Fruit fly (Drosophila melanogaster) whole organism, embryonic: ENCODE results near the gene CG44006.

ENCODE experiments used
- Antp ChIP-seq: fragments of 200-800 bp; sonication (Bioruptor generic); optimal IDR thresholded peaks from 3 replicates; lab custom pipeline; 2016; ENCODE audit warnings: missing biosample characterization, missing genetic modification characterization
- CG10654 ChIP-seq: fragments of 200-800 bp; sonication (Bioruptor generic); optimal IDR thresholded peaks from 2 replicates; lab custom pipeline; 2016; ENCODE audit warnings: missing biosample characterization, missing genetic modification characterization
- CG11093 ChIP-seq: fragments of 200-800 bp; sonication (Bioruptor generic); IDR thresholded peaks from 3 replicates; pipeline ENCODE4 v1.3.6; 2022; ENCODE audit warnings: missing biosample characterization, missing genetic modification characterization
- CG12391 ChIP-seq: fragments of 200-800 bp; sonication (Bioruptor generic); optimal IDR thresholded peaks from 3 replicates; lab custom pipeline; 2018; ENCODE audit warnings: missing biosample characterization, mild to moderate bottlenecking, missing genetic modification characterization, moderate library complexity
- CG12769 ChIP-seq: fragments of 200-800 bp; sonication (Bioruptor generic); optimal IDR thresholded peaks from 2 replicates; lab custom pipeline; 2019; ENCODE audit warnings: missing biosample characterization, mild to moderate bottlenecking, missing genetic modification characterization, moderate library complexity
- CG13624 ChIP-seq: fragments of 200-800 bp; sonication (Bioruptor generic); optimal IDR thresholded peaks from 2 replicates; lab custom pipeline; 2016; ENCODE audit warnings: missing biosample characterization, missing genetic modification characterization
- CG17186 ChIP-seq: fragments of 200-800 bp; sonication (Bioruptor generic); optimal IDR thresholded peaks from 3 replicates; lab custom pipeline; 2017; ENCODE audit warnings: missing biosample characterization, missing genetic modification reagents, missing genetic modification characterization
- CG17359 ChIP-seq: fragments of 200-800 bp; sonication (Bioruptor generic); optimal IDR thresholded peaks from 3 replicates; lab custom pipeline; 2018; ENCODE audit warnings: missing biosample characterization, mild to moderate bottlenecking, missing genetic modification characterization, moderate library complexity
- CG2202 ChIP-seq: fragments of 200-800 bp; sonication (Bioruptor generic); optimal IDR thresholded peaks from 2 replicates; lab custom pipeline; 2018; ENCODE audit warnings: missing biosample characterization, mild to moderate bottlenecking, missing genetic modification characterization
- CG3995 ChIP-seq: fragments of 200-800 bp; sonication (Bioruptor generic); optimal IDR thresholded peaks from 3 replicates; lab custom pipeline; 2016; ENCODE audit warnings: missing biosample characterization, missing genetic modification characterization
- CG43689 ChIP-seq: fragments of 200-800 bp; sonication (Bioruptor generic); IDR thresholded peaks from 2 replicates; pipeline ENCODE4 v1.3.6; 2022; ENCODE audit warnings: missing biosample characterization, missing genetic modification characterization
- CG7987 ChIP-seq: fragments of 200-800 bp; sonication (Bioruptor generic); optimal IDR thresholded peaks from 2 replicates; lab custom pipeline; 2018; ENCODE audit warnings: missing biosample characterization, mild to moderate bottlenecking, missing genetic modification characterization, moderate library complexity
- CG8359 ChIP-seq: fragments of 200-800 bp; sonication (Bioruptor generic); optimal IDR thresholded peaks from 2 replicates; lab custom pipeline; 2017; ENCODE audit warnings: missing biosample characterization, mild to moderate bottlenecking, missing genetic modification characterization, borderline replicate concordance
- CG8388 ChIP-seq: fragments of 200-800 bp; sonication (Bioruptor generic); optimal IDR thresholded peaks from 2 replicates; lab custom pipeline; 2019; ENCODE audit warnings: missing biosample characterization, mild to moderate bottlenecking, missing genetic modification characterization, moderate library complexity
- CG9215 ChIP-seq: fragments of 200-800 bp; sonication (Bioruptor generic); IDR thresholded peaks from 2 replicates; pipeline ENCODE4 v1.3.6; 2022; ENCODE audit warnings: missing biosample characterization, missing genetic modification characterization
- CTCF ChIP-seq: fragments of 200-800 bp; sonication (Bioruptor generic); optimal IDR thresholded peaks from 2 replicates; lab custom pipeline; 2017; ENCODE audit warnings: missing biosample characterization, mild to moderate bottlenecking, missing genetic modification characterization, moderate library complexity
- Dip2 ChIP-seq: fragments of 200-800 bp; sonication (Bioruptor generic); IDR thresholded peaks from 2 replicates; pipeline ENCODE4 v1.3.6; 2022; ENCODE audit warnings: missing biosample characterization, missing genetic modification characterization
- Hr51 ChIP-seq, 2 experiments: fragments of 200-800 bp; sonication (Bioruptor generic); optimal IDR thresholded peaks; 2 replicates in 1 of 2; 3 replicates in 1 of 2; lab custom pipeline; 2016 to 2018; ENCODE audit warnings: missing biosample characterization in 2 of 2, missing genetic modification characterization in 2 of 2, mild to moderate bottlenecking in 1 of 2, moderate library complexity in 1 of 2
- Hsf ChIP-seq: fragments of 200-800 bp; sonication (Bioruptor generic); optimal IDR thresholded peaks from 3 replicates; lab custom pipeline; 2016; ENCODE audit warnings: missing biosample characterization, missing genetic modification characterization
- MESR4 ChIP-seq: fragments of 200-800 bp; sonication (Bioruptor generic); optimal IDR thresholded peaks from 2 replicates; lab custom pipeline; 2018; ENCODE audit warnings: missing biosample characterization, mild to moderate bottlenecking, missing genetic modification characterization, moderate library complexity
- Med ChIP-seq: fragments of 200-800 bp; sonication (Bioruptor generic); peaks from one replicate; lab custom pipeline; 2016; ENCODE audit warnings: missing biosample characterization, missing genetic modification characterization, mild to moderate bottlenecking, inconsistent platforms, moderate library complexity
- Poxn ChIP-seq: fragments of 200-800 bp; sonication (Bioruptor generic); IDR thresholded peaks from 2 replicates; pipeline ENCODE4 v1.3.6; 2022; ENCODE audit warnings: missing biosample characterization, missing genetic modification characterization
- Spps ChIP-seq: fragments of 200-800 bp; sonication (Bioruptor generic); optimal IDR thresholded peaks from 2 replicates; lab custom pipeline; 2018; ENCODE audit warnings: missing biosample characterization, mild to moderate bottlenecking, missing genetic modification characterization
- amos ChIP-seq: fragments of 200-800 bp; sonication (Bioruptor generic); IDR thresholded peaks from 2 replicates; pipeline ENCODE4 v1.3.6; 2022; ENCODE audit warnings: missing biosample characterization, missing genetic modification characterization; ENCODE audit not compliant: partially characterized antibody
- ap ChIP-seq: fragments of 200-800 bp; sonication (Bioruptor generic); IDR thresholded peaks from 2 replicates; pipeline ENCODE4 v1.3.6; 2022; ENCODE audit warnings: missing biosample characterization, missing genetic modification characterization
- ara ChIP-seq: fragments of 200-800 bp; sonication (Bioruptor generic); IDR thresholded peaks from 2 replicates; pipeline ENCODE4 v1.3.6; 2022; ENCODE audit warnings: missing biosample characterization, missing genetic modification characterization
- bab2 ChIP-seq: fragments of 200-800 bp; sonication (Bioruptor generic); optimal IDR thresholded peaks from 2 replicates; lab custom pipeline; 2016; ENCODE audit warnings: missing biosample characterization, missing genetic modification characterization
- bcd ChIP-seq: fragments of 200-800 bp; sonication (Bioruptor generic); optimal IDR thresholded peaks from 2 replicates; lab custom pipeline; 2017; ENCODE audit warnings: missing biosample characterization, mild to moderate bottlenecking, missing genetic modification characterization
- bsh ChIP-seq, 2 experiments: fragments of 200-800 bp; sonication (Bioruptor generic); optimal IDR thresholded peaks; 2 replicates each; lab custom pipeline; 2017 to 2018; ENCODE audit warnings: mild to moderate bottlenecking in 2 of 2, missing biosample characterization in 2 of 2, missing genetic modification characterization in 2 of 2, moderate library complexity in 1 of 2
- btn ChIP-seq: fragments of 200-800 bp; sonication (Bioruptor generic); optimal IDR thresholded peaks from 2 replicates; lab custom pipeline; 2016; ENCODE audit warnings: missing biosample characterization, missing genetic modification characterization
- caup ChIP-seq: fragments of 200-800 bp; sonication (Bioruptor generic); optimal IDR thresholded peaks from 3 replicates; lab custom pipeline; 2017; ENCODE audit warnings: missing biosample characterization, mild to moderate bottlenecking, missing genetic modification characterization, moderate library complexity; ENCODE audit not compliant: severe bottlenecking
- chif ChIP-seq, 2 experiments: fragments of 200-800 bp; sonication (Bioruptor generic); optimal IDR thresholded peaks; 3 replicates each; lab custom pipeline; 2016; ENCODE audit warnings: missing biosample characterization in 2 of 2, missing genetic modification characterization in 2 of 2
- chinmo ChIP-seq: fragments of 200-800 bp; sonication (Bioruptor generic); IDR thresholded peaks from 4 replicates; pipeline ENCODE4 v1.3.6; 2022; ENCODE audit warnings: missing biosample characterization, missing genetic modification characterization; ENCODE audit not compliant: partially characterized antibody
- inv ChIP-seq: fragments of 200-800 bp; sonication (Bioruptor generic); IDR thresholded peaks from 2 replicates; pipeline ENCODE4 v1.3.6; 2022; ENCODE audit warnings: missing biosample characterization, missing genetic modification characterization; ENCODE audit not compliant: partially characterized antibody
- klu ChIP-seq: fragments of 200-800 bp; sonication (Bioruptor generic); IDR thresholded peaks from 2 replicates; pipeline ENCODE4 v1.3.6; 2022; ENCODE audit warnings: missing biosample characterization, missing genetic modification characterization
- luna ChIP-seq: fragments of 200-800 bp; sonication (Bioruptor generic); optimal IDR thresholded peaks from 2 replicates; lab custom pipeline; 2016; ENCODE audit warnings: missing biosample characterization, missing genetic modification characterization
- onecut ChIP-seq: fragments of 200-800 bp; sonication (Bioruptor generic); IDR thresholded peaks from 2 replicates; pipeline ENCODE4 v1.3.6; 2022; ENCODE audit warnings: missing biosample characterization, missing genetic modification characterization
- pita ChIP-seq: fragments of 200-800 bp; sonication (Bioruptor generic); optimal IDR thresholded peaks from 2 replicates; lab custom pipeline; 2017; ENCODE audit warnings: missing biosample characterization, mild to moderate bottlenecking, missing genetic modification characterization
- psq ChIP-seq: fragments of 200-800 bp; sonication (Bioruptor generic); optimal IDR thresholded peaks from 2 replicates; lab custom pipeline; 2017; ENCODE audit warnings: missing biosample characterization, missing genetic modification characterization
- salm ChIP-seq: fragments of 200-800 bp; sonication (Bioruptor generic); optimal IDR thresholded peaks from 2 replicates; lab custom pipeline; 2018; ENCODE audit warnings: missing biosample characterization, mild to moderate bottlenecking, missing genetic modification characterization
- scrt ChIP-seq: fragments of 200-800 bp; sonication (Bioruptor generic); optimal IDR thresholded peaks from 2 replicates; lab custom pipeline; 2018; ENCODE audit warnings: missing biosample characterization, mild to moderate bottlenecking, missing genetic modification characterization, moderate library complexity
- sd ChIP-seq: fragments of 200-800 bp; sonication (Bioruptor generic); optimal IDR thresholded peaks from 3 replicates; lab custom pipeline; 2018; ENCODE audit warnings: missing biosample characterization, mild to moderate bottlenecking, missing genetic modification characterization, moderate library complexity
- sima ChIP-seq: fragments of 200-800 bp; sonication (Bioruptor generic); optimal IDR thresholded peaks from 2 replicates; lab custom pipeline; 2016; ENCODE audit warnings: missing biosample characterization, missing genetic modification characterization
- sisA ChIP-seq: fragments of 200-800 bp; sonication (Bioruptor generic); IDR thresholded peaks from 2 replicates; pipeline ENCODE4 v1.3.6; 2022; ENCODE audit warnings: missing biosample characterization, missing genetic modification characterization
- stwl ChIP-seq: fragments of 200-800 bp; sonication (Bioruptor generic); optimal IDR thresholded peaks from 3 replicates; lab custom pipeline; 2018; ENCODE audit warnings: missing biosample characterization, mild to moderate bottlenecking, missing genetic modification characterization, moderate library complexity
- tna ChIP-seq: fragments of 200-800 bp; sonication (Bioruptor generic); IDR thresholded peaks from 2 replicates; pipeline ENCODE4 v1.3.6; 2022; ENCODE audit warnings: missing biosample characterization, missing genetic modification characterization; ENCODE audit not compliant: partially characterized antibody
- toy ChIP-seq: fragments of 200-800 bp; sonication (Bioruptor generic); IDR thresholded peaks from 2 replicates; pipeline ENCODE4 v1.3.6; 2022; ENCODE audit warnings: missing biosample characterization, missing genetic modification characterization
- vvl ChIP-seq: fragments of 200-800 bp; sonication (Bioruptor generic); IDR thresholded peaks from 2 replicates; pipeline ENCODE4 v1.3.6; 2022; ENCODE audit warnings: missing biosample characterization, missing genetic modification characterization

The CG44006 gene

dm6 chr3L:18114038-18114926 is 44.3 kb upstream of the CG44006 start (continued):
- TF ChIP-seq caup (peak; percentile 75), CG43689 (GFP tag; lab: Robert Waterston, UW) (no peak), CG11093 (GFP tag; lab: Robert Waterston, UW) (no peak), salm (tag; lab: Kevin White, UChicago) (peak; percentile 25), MESR4 (GFP tag; lab: Kevin White, UChicago) (no peak), Poxn (GFP tag; lab: Robert Waterston, UW) (no peak), bsh (GFP tag; optimal IDR thresholded peaks at IDR 0.05; lab: Kevin White, UChicago) (peak in 1 of 2 experiments; percentile 36), CG8388 (no peak), CG2202 (no peak), Hr51 (GFP tag; optimal IDR thresholded peaks at IDR 0.05; lab: Kevin White, UChicago) (peak in 1 of 2 experiments; percentile 82), klu (no peak), Dip2 (no peak), ara (GFP tag; lab: Robert Waterston, UW) (no peak), tna (GFP tag; lab: Robert Waterston, UW) (peak; percentile 42; the same call in 1 of the 2 replicates), Antp (GFP tag; lab: Kevin White, UChicago) (peak; percentile 27), CG9215 (GFP tag; lab: Robert Waterston, UW) (no peak), pita (peak; percentile 5), sisA (no peak), Med (GFP tag; lab: Kevin White, UChicago) (peak; percentile 92), psq (GFP tag; lab: Kevin White, UChicago) (no peak), toy (GFP tag; lab: Robert Waterston, UW) (peak; percentile 41; the same call in 1 of the 2 replicates), bcd (no peak), sima (GFP tag; lab: Kevin White, UChicago) (no peak), scrt (GFP tag; lab: Kevin White, UChicago) (no peak), CG10654 (GFP tag; lab: Kevin White, UChicago) (peak; percentile 21), CG12769 (tag; lab: Kevin White, UChicago) (peak; percentile 48), luna (GFP tag; lab: Kevin White, UChicago) (peak; percentile 30), CTCF (peak; percentile 96), vvl (GFP tag; lab: Robert Waterston, UW) (no peak; the same call in none of the 2 replicates), CG7987 (no peak), sd (tag; lab: Kevin White, UChicago) (peak; percentile 52), CG12391 (tag; lab: Kevin White, UChicago) (peak; percentile 63), chinmo (GFP tag; lab: Robert Waterston, UW) (peak; percentile 91), onecut (GFP tag; lab: Robert Waterston, UW) (peak; percentile 74), CG8359 (GFP tag; lab: Kevin White, UChicago) (no peak), Hsf (GFP tag; lab: Kevin White, UChicago) (peak; percentile 28), CG17186 (GFP tag; lab: Kevin White, UChicago) (no peak), Spps (tag; lab: Kevin White, UChicago) (no peak), CG17359 (tag; lab: Kevin White, UChicago) (peak; percentile 30), CG13624 (peak; percentile 10), amos (GFP tag; lab: Robert Waterston, UW) (no peak; the same call in 1 of the 2 replicates), stwl (tag; lab: Kevin White, UChicago) (no peak), ap (GFP tag; lab: Robert Waterston, UW) (peak; percentile 14; the same call in 1 of the 2 replicates), inv (no peak), CG3995 (GFP tag; lab: Kevin White, UChicago) (no peak), chif (GFP tag; optimal IDR thresholded peaks at IDR 0.05; lab: Kevin White, UChicago) (peak in 1 of 2 experiments; percentile 27), btn (GFP tag; lab: Kevin White, UChicago) (peak; percentile 64), bab2 (peak; percentile 18)
